Worm (Caenorhabditis elegans): ENCODE data around the gene chil-6.

Gene chil-6

ce11 chrII:9857791-9858190 is at the start of gene chil-6:
Gene chil-6 (minus strand): TSS chrII:9857891.
- TF ChIP-seq pag-3 (tag; optimal IDR thresholded peaks at IDR 0.05; ENCODE audit: borderline replicate concordance, insufficient read depth) (no peak), C34B4.2 (tag; optimal IDR thresholded peaks at IDR 0.05) (no peak), nhr-77 (tag; optimal IDR thresholded peaks at IDR 0.05) (no peak), nhr-90 (tag; optimal IDR thresholded peaks at IDR 0.05; ENCODE audit: poor library complexity) (no peak), irx-1 (tag; optimal IDR thresholded peaks at IDR 0.05) (no peak)

ce11 chrII:9904459-9904858 is 46.8 kb upstream of the chil-6 start:
- no peak for TF ChIP-seq sptf-1 (tag; optimal IDR thresholded peaks at IDR 0.05)
- TF ChIP-seq efl-1 (optimal IDR thresholded peaks at IDR 0.05): no peak
- peak in 1 of 2 experiments; percentile 62 for TF ChIP-seq efl-1 (GFP tag; optimal IDR thresholded peaks at IDR 0.05 in 1 of 2)

ce11 chrII:9900276-9900675 is 42.6 kb upstream of the chil-6 start, which contains the start of gene unc-4:
Gene unc-4 (minus strand): TSS chrII:9900376.
- TF ChIP-seq aly-2 (tag; optimal IDR thresholded peaks at IDR 0.05) (no peak), egl-13 (tag; optimal IDR thresholded peaks at IDR 0.05) (no peak), C04F5.9 (tag; optimal IDR thresholded peaks at IDR 0.05) (no peak), zip-4 (GFP tag; optimal IDR thresholded peaks at IDR 0.05) (no peak), unc-86 (tag; optimal IDR thresholded peaks at IDR 0.05) (no peak), rnt-1 (tag; optimal IDR thresholded peaks at IDR 0.05) (no peak), ztf-4 (tag; optimal IDR thresholded peaks at IDR 0.05) (no peak), fkh-4 (tag; optimal IDR thresholded peaks at IDR 0.05; ENCODE audit: borderline replicate concordance) (no peak), lin-35 (GFP tag; optimal IDR thresholded peaks at IDR 0.05) (no peak), mdl-1 (tag; optimal IDR thresholded peaks at IDR 0.05) (no peak), lsy-2 (tag; optimal IDR thresholded peaks at IDR 0.05) (no peak), mef-2 (tag; optimal IDR thresholded peaks at IDR 0.05) (no peak), hpl-2 (GFP tag; optimal IDR thresholded peaks at IDR 0.05) (no peak), isw-1 (GFP tag; IDR thresholded peaks at IDR 0.05) (no peak), efl-1 (optimal IDR thresholded peaks at IDR 0.05) (no peak), efl-1 (GFP tag; optimal IDR thresholded peaks at IDR 0.05 in 1 of 2) (no peak), hlh-4 (tag; optimal IDR thresholded peaks at IDR 0.05) (no peak)

DNA sequence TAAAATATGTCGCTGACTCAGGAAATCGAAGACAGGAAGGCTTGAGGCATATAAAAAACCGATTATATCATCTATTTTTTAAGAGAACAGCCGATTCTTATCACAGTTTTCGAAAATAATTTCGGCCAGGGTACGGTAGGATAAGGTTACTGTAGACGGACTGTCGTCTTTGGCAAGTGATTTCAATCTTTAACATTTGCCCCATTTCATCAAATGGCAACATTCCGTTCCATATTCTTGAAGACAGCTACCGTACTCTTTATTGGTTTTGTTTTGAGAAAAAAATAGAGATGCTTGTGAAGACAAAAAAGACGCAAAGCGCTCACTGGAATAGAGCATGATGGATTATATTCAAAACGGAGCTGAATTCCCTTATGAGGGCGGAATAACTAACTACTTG is 41.1 kb upstream of the chil-6 start:
- no peak for TF ChIP-seq nhr-84 (tag; optimal IDR thresholded peaks at IDR 0.05)
- no peak for TF ChIP-seq xbp-1 (tag; optimal IDR thresholded peaks at IDR 0.05)
- TF ChIP-seq fos-1 (tag; optimal IDR thresholded peaks at IDR 0.05): no peak
- TF ChIP-seq unc-30 (tag; optimal IDR thresholded peaks at IDR 0.05): no peak
- no peak for TF ChIP-seq jun-1 (tag; optimal IDR thresholded peaks at IDR 0.05)
- no peak for TF ChIP-seq dpl-1 (GFP tag; optimal IDR thresholded peaks at IDR 0.05)
- TF ChIP-seq lin-14 (GFP tag; optimal IDR thresholded peaks at IDR 0.05): no peak
- no peak for TF ChIP-seq efl-3 (GFP tag; optimal IDR thresholded peaks at IDR 0.05)
- TF ChIP-seq efl-1 (optimal IDR thresholded peaks at IDR 0.05): no peak
- TF ChIP-seq efl-1 (GFP tag; optimal IDR thresholded peaks at IDR 0.05 in 1 of 2): no peak
- TF ChIP-seq sptf-1 (tag; optimal IDR thresholded peaks at IDR 0.05): no peak
- TF ChIP-seq nhr-28 (tag; optimal IDR thresholded peaks at IDR 0.05): no peak
- no peak for TF ChIP-seq unc-86 (tag; optimal IDR thresholded peaks at IDR 0.05)
- TF ChIP-seq ceh-88 (GFP tag; IDR thresholded peaks at IDR 0.05): no peak
- TF ChIP-seq lin-39 (tag; optimal IDR thresholded peaks at IDR 0.05): no peak
- TF ChIP-seq nhr-237 (tag; optimal IDR thresholded peaks at IDR 0.05): no peak
- TF ChIP-seq hlh-17 (GFP tag; optimal IDR thresholded peaks at IDR 0.05; ENCODE audit: borderline replicate concordance): no peak
- no peak for TF ChIP-seq nhr-90 (tag; optimal IDR thresholded peaks at IDR 0.05; ENCODE audit: poor library complexity)
- TF ChIP-seq elt-3 (tag; optimal IDR thresholded peaks at IDR 0.05): no peak
- no peak for TF ChIP-seq nhr-76 (tag; optimal IDR thresholded peaks at IDR 0.05)
- no peak for TF ChIP-seq snu-23 (GFP tag; optimal IDR thresholded peaks at IDR 0.05)
